Worm (Caenorhabditis elegans) whole organism, L2 larva: ENCODE data around the gene mrpl-46.

Source experiments
- C34F6.9 ChIP-seq: fragments of 150-350 bp; optimal IDR thresholded peaks from 2 replicates; lab custom pipeline; 2014; ENCODE audit warnings: missing biosample characterization, missing genetic modification characterization
- F13H6.1 ChIP-seq: sonication (generic microtip); optimal IDR thresholded peaks from 2 replicates; lab custom pipeline; 2016; ENCODE audit warnings: missing genetic modification characterization, missing compliant biosample characterization
- Y55F3AM.14 ChIP-seq: fragments of 200-800 bp; sonication (Bioruptor generic); optimal IDR thresholded peaks from 2 replicates; lab custom pipeline; 2018; ENCODE audit warnings: mild to moderate bottlenecking, missing genetic modification characterization, missing compliant biosample characterization
- ZK546.5 ChIP-seq: sonication (generic microtip); optimal IDR thresholded peaks from 2 replicates; lab custom pipeline; 2017; ENCODE audit warnings: missing biosample characterization, missing genetic modification characterization
- alr-1 ChIP-seq: fragments of 150-350 bp; optimal IDR thresholded peaks from 2 replicates; lab custom pipeline; 2014; ENCODE audit warnings: missing biosample characterization, missing genetic modification characterization
- aly-2 ChIP-seq: fragments of 150-350 bp; optimal IDR thresholded peaks from 2 replicates; lab custom pipeline; 2014; ENCODE audit warnings: missing biosample characterization, missing genetic modification characterization
- blmp-1 ChIP-seq: sonication (generic microtip); optimal IDR thresholded peaks from 2 replicates; lab custom pipeline; 2017; ENCODE audit warnings: missing genetic modification characterization, mild to moderate bottlenecking, missing compliant biosample characterization, antibody characterized with exemption, moderate library complexity; ENCODE audit not compliant: insufficient read depth
- crh-2 ChIP-seq: sonication (generic microtip); optimal IDR thresholded peaks from 2 replicates; lab custom pipeline; 2017; ENCODE audit warnings: missing biosample characterization, missing genetic modification characterization
- egl-27 ChIP-seq: sonication (generic microtip); optimal IDR thresholded peaks from 3 replicates; lab custom pipeline; 2017; ENCODE audit warnings: missing biosample characterization, missing genetic modification reagents, missing genetic modification characterization
- fos-1 ChIP-seq: fragments of 150-350 bp; optimal IDR thresholded peaks from 2 replicates; lab custom pipeline; 2014; ENCODE audit warnings: missing biosample characterization, missing genetic modification characterization
- lin-11 ChIP-seq: fragments of 150-350 bp; sonication (generic microtip); optimal IDR thresholded peaks from 2 replicates; lab custom pipeline; 2014; ENCODE audit warnings: missing biosample characterization, missing genetic modification characterization, inconsistent platforms, mixed read lengths
- lin-13 ChIP-seq: fragments of 150-350 bp; optimal IDR thresholded peaks from 2 replicates; lab custom pipeline; 2014; ENCODE audit warnings: missing biosample characterization, missing genetic modification reagents, missing genetic modification characterization
- lsy-2 ChIP-seq, 2 experiments: fragments of 150-350 bp in 1 of 2; sonication (generic microtip) in 1 of 2; optimal IDR thresholded peaks; 2 replicates each; lab custom pipeline; 2014 to 2017; ENCODE audit warnings: missing biosample characterization in 2 of 2, missing genetic modification characterization in 2 of 2
- mab-5 ChIP-seq: fragments of 150-350 bp; optimal IDR thresholded peaks from 2 replicates; lab custom pipeline; 2014; ENCODE audit warnings: missing biosample characterization, missing genetic modification characterization
- mbf-1 ChIP-seq: sonication (generic microtip); optimal IDR thresholded peaks from 2 replicates; lab custom pipeline; 2017; ENCODE audit warnings: missing biosample characterization, missing genetic modification characterization
- nhr-11 ChIP-seq: fragments of 150-350 bp; optimal IDR thresholded peaks from 2 replicates; lab custom pipeline; 2014; ENCODE audit warnings: missing biosample characterization, missing genetic modification characterization
- nhr-12 ChIP-seq: fragments of 150-350 bp; optimal IDR thresholded peaks from 2 replicates; lab custom pipeline; 2014; ENCODE audit warnings: missing biosample characterization, missing genetic modification characterization
- nhr-129 ChIP-seq: fragments of 150-350 bp; optimal IDR thresholded peaks from 2 replicates; lab custom pipeline; 2014; ENCODE audit warnings: missing biosample characterization, missing genetic modification characterization
- nhr-21 ChIP-seq: fragments of 150-350 bp; optimal IDR thresholded peaks from 2 replicates; lab custom pipeline; 2014; ENCODE audit warnings: missing biosample characterization, missing genetic modification characterization
- nhr-23 ChIP-seq: fragments of 150-350 bp; optimal IDR thresholded peaks from 2 replicates; lab custom pipeline; 2014; ENCODE audit warnings: missing biosample characterization, missing genetic modification reagents, missing genetic modification characterization
- nhr-25 ChIP-seq: fragments of 150-350 bp; sonication (generic microtip); optimal IDR thresholded peaks from 3 replicates; lab custom pipeline; 2014; ENCODE audit warnings: missing biosample characterization, missing genetic modification characterization
- nhr-6 ChIP-seq: fragments of 150-350 bp; optimal IDR thresholded peaks from 2 replicates; lab custom pipeline; 2014; ENCODE audit warnings: missing biosample characterization, missing genetic modification characterization
- nhr-77 ChIP-seq: fragments of 150-350 bp; optimal IDR thresholded peaks from 2 replicates; lab custom pipeline; 2014; ENCODE audit warnings: missing biosample characterization, missing genetic modification characterization
- sem-4 ChIP-seq: fragments of 150-350 bp; optimal IDR thresholded peaks from 2 replicates; lab custom pipeline; 2014; ENCODE audit warnings: missing biosample characterization, missing genetic modification reagents, missing genetic modification characterization
- skn-1 ChIP-seq: sonication (generic microtip); optimal IDR thresholded peaks from 2 replicates; lab custom pipeline; 2017; ENCODE audit warnings: missing biosample characterization, missing genetic modification characterization
- sma-9 ChIP-seq, 2 experiments: fragments of 150-350 bp in 1 of 2; sonication (generic microtip) in 1 of 2; optimal IDR thresholded peaks; 2 replicates each; lab custom pipeline; 2014 to 2016; ENCODE audit warnings: missing genetic modification characterization in 2 of 2, mild to moderate bottlenecking in 1 of 2, missing biosample characterization in 1 of 2, missing compliant biosample characterization in 1 of 2, missing genetic modification reagents in 1 of 2, moderate library complexity in 1 of 2
- snpc-4 ChIP-seq: fragments of 150-350 bp; optimal IDR thresholded peaks from 2 replicates; lab custom pipeline; 2014; ENCODE audit warnings: missing biosample characterization, missing genetic modification characterization
- zag-1 ChIP-seq: fragments of 150-350 bp; optimal IDR thresholded peaks from 2 replicates; lab custom pipeline; 2014; ENCODE audit warnings: missing biosample characterization, missing genetic modification characterization
- ztf-4 ChIP-seq: fragments of 150-350 bp; optimal IDR thresholded peaks from 2 replicates; lab custom pipeline; 2014; ENCODE audit warnings: missing biosample characterization, missing genetic modification characterization

The mrpl-46 gene

DNA sequence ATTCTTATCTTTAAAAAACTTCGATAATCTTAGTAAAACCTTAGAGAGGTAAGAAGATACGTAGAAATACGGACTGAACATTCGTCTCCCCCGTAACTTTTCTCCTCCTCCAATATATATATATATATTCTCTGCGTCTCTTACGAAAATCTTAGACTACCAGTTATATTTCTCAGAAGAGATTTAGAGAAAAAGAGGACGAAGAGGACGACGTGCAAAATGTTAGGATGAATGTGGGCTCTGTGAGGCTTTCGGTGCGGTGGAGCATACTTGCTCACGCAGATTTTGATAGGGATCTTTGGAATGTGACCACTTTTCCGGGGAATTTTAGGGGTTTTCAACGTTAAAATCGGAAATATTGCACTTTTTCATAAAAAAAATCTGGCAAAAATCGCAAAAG, 27.8 kb downstream of the mrpl-46 start (continued):
- TF ChIP-seq sma-9 (GFP tag; optimal IDR thresholded peaks at IDR 0.05; lab: Kevin White, UChicago) (no peak), sma-9 (tag; optimal IDR thresholded peaks at IDR 0.05; lab: Kevin White, UChicago) (no peak), zag-1 (tag; lab: Kevin White, UChicago) (peak; percentile 75)

DNA sequence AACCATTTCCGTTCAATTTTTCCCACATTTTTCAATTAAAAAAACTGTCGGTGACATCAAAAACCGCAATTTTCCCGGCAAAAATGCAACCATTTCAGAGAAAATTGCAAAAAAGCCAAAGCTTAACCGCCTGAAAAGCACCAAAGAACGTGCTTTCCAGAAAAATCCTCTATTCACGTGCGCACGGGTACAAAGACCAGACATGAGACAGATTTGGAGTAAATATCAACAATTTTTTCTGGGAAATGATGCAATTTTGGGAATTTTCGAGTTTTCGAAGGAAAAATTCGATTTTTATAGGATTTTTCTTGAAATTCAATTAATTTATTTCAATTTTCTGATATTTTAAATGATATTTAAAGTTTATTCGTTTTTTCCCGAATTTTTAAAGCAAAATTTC, 28.5 kb downstream of the mrpl-46 start:
- TF ChIP-seq nhr-129 (peak; percentile 86), C34F6.9 (tag; lab: Kevin White, UChicago) (peak; percentile 41), nhr-77 (tag; lab: Kevin White, UChicago) (no peak), alr-1 (tag; lab: Kevin White, UChicago) (no peak), lin-13 (GFP tag; lab: Kevin White, UChicago) (no peak)

DNA sequence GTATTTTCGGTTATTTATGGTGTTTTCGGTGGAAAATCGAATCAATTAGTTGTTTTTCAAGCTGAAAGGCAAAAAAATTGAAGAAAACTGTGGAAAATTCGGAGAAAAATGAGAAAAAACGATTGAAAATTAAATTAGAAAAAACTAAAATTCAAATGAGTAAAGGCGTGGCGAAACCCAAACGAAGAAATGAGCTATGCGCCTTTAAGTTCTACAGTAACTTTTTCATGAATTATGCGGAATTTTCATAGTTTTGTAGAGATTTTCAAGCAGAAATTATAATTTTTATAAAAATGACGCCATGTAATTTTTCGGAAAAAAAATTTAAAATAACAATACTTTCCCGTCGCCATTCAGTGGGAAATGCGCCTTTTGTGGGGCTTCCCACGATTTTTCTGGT, 29.1 kb downstream of the mrpl-46 start:
- TF ChIP-seq ztf-4 (tag; lab: Kevin White, UChicago) (no peak), fos-1 (tag; lab: Kevin White, UChicago) (no peak), nhr-77 (tag; lab: Kevin White, UChicago) (no peak), skn-1 (tag; lab: Kevin White, UChicago) (no peak), F13H6.1 (tag; lab: Kevin White, UChicago) (no peak), zag-1 (tag; lab: Kevin White, UChicago) (no peak), nhr-21 (tag; lab: Kevin White, UChicago) (no peak)

DNA sequence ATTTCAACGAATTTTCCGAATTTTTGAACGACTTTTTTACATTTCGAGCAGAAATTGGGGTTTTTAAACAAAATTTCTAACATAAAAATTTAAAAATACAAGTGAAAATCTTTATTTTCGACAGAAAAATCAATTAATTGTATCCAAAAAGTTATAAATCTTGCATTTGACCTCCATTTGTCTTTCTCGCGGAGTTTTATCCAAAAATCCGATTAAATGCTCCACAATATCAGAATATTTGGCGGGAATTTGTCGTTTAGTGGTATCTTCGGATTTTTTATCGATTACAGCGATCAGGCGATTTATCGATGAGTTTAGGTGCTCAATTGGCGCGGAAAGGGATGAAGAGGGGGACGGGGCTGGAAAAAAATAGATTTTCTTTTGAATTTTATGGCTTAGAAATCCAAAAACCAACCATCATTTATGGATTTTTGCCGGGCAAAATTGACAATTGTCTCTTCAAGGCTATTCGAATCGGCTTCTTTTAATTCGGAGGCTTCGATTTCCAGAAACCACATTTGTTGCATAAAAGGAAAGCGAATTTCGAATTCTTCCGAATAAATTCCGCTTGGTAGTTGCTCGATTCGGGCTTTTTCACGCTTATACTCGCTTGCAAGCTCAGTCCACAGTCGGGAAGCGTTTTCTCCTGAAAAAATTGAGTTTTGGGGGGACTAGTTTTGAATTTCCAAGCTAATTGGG, 29.8 kb downstream of the mrpl-46 start:
- TF ChIP-seq nhr-12 (tag; lab: Kevin White, UChicago), result no peak
- no peak for TF ChIP-seq aly-2 (tag; lab: Kevin White, UChicago)
- no peak for TF ChIP-seq egl-27 (tag; lab: Kevin White, UChicago)
- TF ChIP-seq snpc-4 (tag; lab: Kevin White, UChicago), result no peak
- no peak for TF ChIP-seq nhr-11 (tag; lab: Kevin White, UChicago)

DNA sequence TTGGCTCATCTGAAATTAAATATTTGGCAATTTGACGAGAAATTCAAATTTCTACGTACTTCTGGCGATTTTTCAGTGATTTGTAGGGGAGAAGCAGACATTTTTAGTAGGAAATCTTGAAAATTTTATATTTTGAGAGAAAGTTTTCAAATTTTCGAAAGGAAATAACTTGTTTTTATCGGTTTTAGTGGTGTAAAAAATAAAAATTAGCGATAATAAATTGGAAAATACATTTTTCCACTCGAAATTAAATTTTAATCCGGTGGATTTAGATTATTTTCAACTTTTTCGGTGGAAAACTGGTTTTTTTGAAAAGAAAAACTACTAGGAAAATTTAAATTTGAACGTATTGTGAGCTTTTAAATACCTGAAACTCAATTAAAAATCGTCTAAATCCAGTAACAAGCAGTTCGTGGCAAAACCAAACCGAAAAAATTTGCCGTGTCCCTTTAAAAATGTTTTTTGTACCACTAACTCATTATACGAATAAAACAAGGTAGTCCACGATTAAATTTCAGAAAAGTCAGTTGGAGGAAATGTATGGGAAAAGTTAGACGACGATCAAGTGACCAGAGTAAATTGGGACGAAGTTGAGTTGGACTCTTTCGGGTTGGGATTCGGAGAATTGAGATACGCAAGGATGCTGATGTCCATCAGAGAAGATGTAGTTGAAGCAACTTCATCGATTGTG, 31.3 kb downstream of the mrpl-46 start, which contains the start of the genes madf-1 and Y55F3BR.10:
TSS of gene madf-1 (minus strand) at position 101 of the 691 bp plus-strand sequence.
TSS of gene Y55F3BR.10 (plus strand) at position 641 of the 691 bp plus-strand sequence.
- TF ChIP-seq sem-4 (no peak), lin-13 (GFP tag; lab: Kevin White, UChicago) (no peak), egl-27 (tag; lab: Kevin White, UChicago) (no peak), nhr-23 (tag; lab: Kevin White, UChicago) (no peak), nhr-6 (tag; lab: Kevin White, UChicago) (no peak), nhr-25 (no peak)

DNA sequence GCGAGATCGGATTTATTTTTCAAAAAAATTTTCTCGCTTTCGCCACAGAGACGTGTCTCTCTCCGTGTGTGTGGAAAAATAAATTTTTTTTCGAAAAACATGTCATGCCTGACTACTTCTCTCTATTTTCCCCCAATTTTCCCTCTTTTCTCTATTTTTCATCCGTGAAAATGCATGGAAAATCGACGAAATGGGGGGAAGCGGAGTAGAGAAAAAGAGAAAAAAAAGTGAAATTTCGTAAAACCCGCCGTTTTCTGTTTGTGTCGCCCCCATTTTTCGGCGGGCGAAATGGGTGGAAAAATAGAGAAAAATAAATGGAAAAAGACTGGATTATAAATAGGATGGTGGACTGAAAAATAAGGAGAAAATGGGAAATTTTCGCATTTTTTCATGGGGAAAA, 32.9 kb downstream of the mrpl-46 start:
- TF ChIP-seq crh-2 (tag; lab: Kevin White, UChicago) (no peak), lsy-2 (tag; optimal IDR thresholded peaks at IDR 0.05; lab: Kevin White, UChicago) (peak in 1 of 2 experiments; percentile 1), C34F6.9 (tag; lab: Kevin White, UChicago) (peak; percentile 20)

DNA sequence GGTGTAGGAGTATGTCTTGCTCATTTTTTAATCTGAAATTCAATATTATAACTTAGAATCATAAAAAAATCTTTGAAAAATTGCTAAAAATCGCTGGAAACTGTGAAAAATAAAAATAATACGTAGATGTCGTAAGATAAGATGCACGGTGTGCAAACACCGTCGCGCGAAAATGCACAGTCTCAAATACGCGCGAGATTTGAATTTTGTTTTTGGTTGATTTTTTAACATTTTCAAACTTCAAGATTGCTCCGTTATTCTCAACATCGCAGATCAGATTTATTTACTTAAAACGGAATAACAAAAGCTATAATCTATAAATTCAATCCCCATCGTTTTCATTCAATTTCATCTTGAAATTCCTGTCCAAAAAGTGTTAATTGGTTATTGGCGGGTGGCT, 41.5 kb downstream of the mrpl-46 start, which contains the start of gene Y55F3BR.6:
TSS of gene Y55F3BR.6 (minus strand) at position 32 of the 400 bp plus-strand sequence.
- TF ChIP-seq nhr-23 (tag; lab: Kevin White, UChicago) (no peak), lin-11 (no peak), sma-9 (GFP tag; optimal IDR thresholded peaks at IDR 0.05; lab: Kevin White, UChicago) (no peak), sma-9 (tag; optimal IDR thresholded peaks at IDR 0.05; lab: Kevin White, UChicago) (no peak), nhr-129 (no peak), mbf-1 (no peak), nhr-25 (no peak), ZK546.5 (tag; lab: Kevin White, UChicago) (no peak), blmp-1 (tag; lab: Kevin White, UChicago) (no peak), Y55F3AM.14 (GFP tag; lab: Kevin White, UChicago) (no peak), mab-5 (no peak)
- TF ChIP-seq, all 48 proteins: peak for 0
